Worm (Caenorhabditis elegans): ENCODE data around the gene T12A7.10.

- no peak for TF ChIP-seq unc-62 (GFP tag; optimal IDR thresholded peaks at IDR 0.05)
- peak; percentile 26 for TF ChIP-seq elt-2 (tag; optimal IDR thresholded peaks at IDR 0.05)
- no peak for TF ChIP-seq lin-15B (tag; optimal IDR thresholded peaks at IDR 0.05)
- no peak for TF ChIP-seq elt-3 (tag; optimal IDR thresholded peaks at IDR 0.05)
- no peak for TF ChIP-seq elt-1 (tag; optimal IDR thresholded peaks at IDR 0.05)
Observed at ce11 chrIV:11755907-11756306, 1.0 kb upstream of the T12A7.10 start, which contains the start of gene T12A7.9.

All from whole organism, L3 larva.